Fruit fly (Drosophila melanogaster): ENCODE measurements around the gene CG12316.
A peak's percentile ranks its signal among the peaks of the same experiment; 100 is the strongest.

Gene CG12316

dm6 chr3L:15101639-15102413, 34.9 kb downstream of the CG12316 start (continued):
- TF ChIP-seq vfl (GFP tag; optimal IDR thresholded peaks at IDR 0.05) (no peak), CG6854 (GFP tag; optimal IDR thresholded peaks at IDR 0.05) (peak; percentile 46), crol (GFP tag; IDR thresholded peaks at IDR 0.05) (peak; percentile 80), scrt (GFP tag; optimal IDR thresholded peaks at IDR 0.05) (peak; percentile 80)

- TF ChIP-seq odd (GFP tag; optimal IDR thresholded peaks at IDR 0.05) = no peak
- no peak for TF ChIP-seq CG9797 (GFP tag; optimal IDR thresholded peaks at IDR 0.05)
- no peak for TF ChIP-seq CG32772 (GFP tag; IDR thresholded peaks at IDR 0.05)
- no peak for TF ChIP-seq sd (tag; optimal IDR thresholded peaks at IDR 0.05)
- TF ChIP-seq CG12219 (GFP tag; optimal IDR thresholded peaks at IDR 0.05) = no peak
- TF ChIP-seq Oaz (GFP tag; IDR thresholded peaks at IDR 0.05) = no peak
- no peak for TF ChIP-seq CG16863 (GFP tag; optimal IDR thresholded peaks at IDR 0.05)
- TF ChIP-seq Rfx (GFP tag; IDR thresholded peaks at IDR 0.05) = no peak
- TF ChIP-seq otp (GFP tag; IDR thresholded peaks at IDR 0.05) = no peak
- TF ChIP-seq Adf1 (GFP tag; IDR thresholded peaks at IDR 0.05) = peak; percentile 52; the same call in 1 of the 2 replicates
- no peak for TF ChIP-seq CG12236 (GFP tag; optimal IDR thresholded peaks at IDR 0.05)
- peak; percentile 0 for TF ChIP-seq cg (GFP tag; optimal IDR thresholded peaks at IDR 0.05)
- TF ChIP-seq CG11398 (GFP tag; optimal IDR thresholded peaks at IDR 0.05) = no peak
- TF ChIP-seq Sox100B (GFP tag; optimal IDR thresholded peaks at IDR 0.05) = no peak
- no peak for TF ChIP-seq ap (GFP tag; IDR thresholded peaks at IDR 0.05)
- no peak for TF ChIP-seq emc (GFP tag; optimal IDR thresholded peaks at IDR 0.05)
- TF ChIP-seq Ada2b (GFP tag; IDR thresholded peaks at IDR 0.05) = no peak
- TF ChIP-seq CG18476 (GFP tag; optimal IDR thresholded peaks at IDR 0.05) = no peak
- no peak for TF ChIP-seq stwl (tag; optimal IDR thresholded peaks at IDR 0.05)
- peak; percentile 12 for TF ChIP-seq oc (tag; optimal IDR thresholded peaks at IDR 0.05)
- no peak for TF ChIP-seq ewg (GFP tag; optimal IDR thresholded peaks at IDR 0.05)
- TF ChIP-seq Vsx1 (GFP tag; optimal IDR thresholded peaks at IDR 0.05) = no peak
- TF ChIP-seq tgo (GFP tag; IDR thresholded peaks at IDR 0.05) = no peak
- TF ChIP-seq CG12104 (GFP tag; optimal IDR thresholded peaks at IDR 0.05) = no peak
- TF ChIP-seq CG4730 (GFP tag; IDR thresholded peaks at IDR 0.05) = no peak
- no peak for TF ChIP-seq CG8281 (tag; optimal IDR thresholded peaks at IDR 0.05)
- TF ChIP-seq bigmax (GFP tag; optimal IDR thresholded peaks at IDR 0.05) = no peak
- peak; percentile 56 for TF ChIP-seq sens (GFP tag)
- no peak for TF ChIP-seq Dbx (GFP tag; IDR thresholded peaks at IDR 0.05)
- peak; percentile 15 for TF ChIP-seq D (optimal IDR thresholded peaks at IDR 0.05)
- no peak for TF ChIP-seq D (GFP tag; optimal IDR thresholded peaks at IDR 0.05)
- TF ChIP-seq Ets65A (GFP tag) = no peak
- no peak for TF ChIP-seq ase (GFP tag; IDR thresholded peaks at IDR 0.05)
These were observed 35.8 kb downstream of the CG12316 start for dm6 chr3L:15100983-15101382.

dm6 chr3L:15099541-15099940, 37.2 kb downstream of the CG12316 start:
- TF ChIP-seq CG8765 (GFP tag; IDR thresholded peaks at IDR 0.05) = peak; percentile 24; the same call in 1 of the 2 replicates
- TF ChIP-seq CG6689 (GFP tag; IDR thresholded peaks at IDR 0.05) = no peak
- no peak for TF ChIP-seq CG7928 (GFP tag; optimal IDR thresholded peaks at IDR 0.05)
- peak; percentile 28 for TF ChIP-seq CG15479 (GFP tag; optimal IDR thresholded peaks at IDR 0.05)
- TF ChIP-seq Hey (tag; optimal IDR thresholded peaks at IDR 0.05) = peak; percentile 4
- TF ChIP-seq cg (GFP tag; optimal IDR thresholded peaks at IDR 0.05) = peak; percentile 1
- peak; percentile 4 for TF ChIP-seq twi (tag; optimal IDR thresholded peaks at IDR 0.05)
